Worm (Caenorhabditis elegans) whole organism, L4/young adult: ENCODE data around the gene srh-276.

Experiments used
- W03F9.2 ChIP-seq: fragments of 150-350 bp; optimal IDR thresholded peaks from 2 replicates; lab custom pipeline; 2014; ENCODE audit warnings: missing biosample characterization, missing genetic modification characterization
- dao-5 ChIP-seq: sonication (generic microtip); optimal IDR thresholded peaks from 2 replicates; lab custom pipeline; 2016; ENCODE audit warnings: missing genotype, missing genetic modification characterization, moderate library complexity, missing compliant biosample characterization
- him-1 ChIP-seq: sonication (generic microtip); optimal IDR thresholded peaks from 2 replicates; lab custom pipeline; 2016; ENCODE audit warnings: missing genotype, missing genetic modification reagents, missing genetic modification characterization, missing compliant biosample characterization

DNA sequence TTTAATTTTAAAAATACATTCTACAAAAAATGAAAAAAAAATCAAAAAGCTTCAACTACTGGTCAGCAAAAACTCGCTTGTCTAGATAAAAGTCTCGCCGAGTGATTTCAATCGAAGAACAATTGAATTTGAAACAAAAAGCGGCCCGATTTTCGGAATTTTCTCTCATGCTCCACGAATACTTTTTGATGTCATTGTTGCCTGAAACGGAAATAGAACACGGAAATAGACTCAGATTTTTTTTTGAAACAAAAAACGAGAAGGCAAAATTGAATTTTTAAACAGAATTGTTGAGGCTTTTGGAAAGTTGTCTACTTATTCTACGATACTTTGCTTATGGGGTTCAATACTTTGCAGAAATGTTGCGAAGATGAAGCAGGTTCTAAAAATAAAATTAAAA is 34.3 kb downstream of the srh-276 start:
- TF ChIP-seq him-1 (tag; lab: Kevin White, UChicago), result no peak
- no peak for TF ChIP-seq W03F9.2 (tag; lab: Kevin White, UChicago)
- TF ChIP-seq dao-5 (tag; lab: Kevin White, UChicago), result no peak
